Fruit fly (Drosophila melanogaster): ENCODE results near the gene RIOK1.

Gene RIOK1

dm6 chr3L:11627819-11628483 is 20.3 kb downstream of the RIOK1 start, which contains the start of gene Apt1 (continued):
- TF ChIP-seq CG4282 (GFP tag; optimal IDR thresholded peaks at IDR 0.05), result no peak
- no peak for TF ChIP-seq CG6765 (GFP tag; optimal IDR thresholded peaks at IDR 0.05)
- no peak for TF ChIP-seq CG6854 (GFP tag; optimal IDR thresholded peaks at IDR 0.05)
- TF ChIP-seq CG11723 (GFP tag; optimal IDR thresholded peaks at IDR 0.05), result no peak
- no peak for TF ChIP-seq insv (GFP tag; optimal IDR thresholded peaks at IDR 0.05)
- TF ChIP-seq CG8089 (GFP tag; optimal IDR thresholded peaks at IDR 0.05), result no peak
- no peak for TF ChIP-seq CG4707 (GFP tag; optimal IDR thresholded peaks at IDR 0.05)
- no peak for TF ChIP-seq CG17385 (GFP tag; optimal IDR thresholded peaks at IDR 0.05)
- peak; percentile 87; the same call in 2 of the 4 replicates for TF ChIP-seq chinmo (GFP tag; IDR thresholded peaks at IDR 0.05; ENCODE audit: partially characterized antibody)
- no peak for TF ChIP-seq Taf1 (GFP tag; IDR thresholded peaks at IDR 0.05)
- TF ChIP-seq TFAM (GFP tag; optimal IDR thresholded peaks at IDR 0.05), result no peak
- TF ChIP-seq CG2712 (tag; optimal IDR thresholded peaks at IDR 0.05), result peak; percentile 41
- TF ChIP-seq CG15514 (GFP tag; optimal IDR thresholded peaks at IDR 0.05), result peak; percentile 65
- TF ChIP-seq vnd (GFP tag; IDR thresholded peaks at IDR 0.05; ENCODE audit: partially characterized antibody), result peak; percentile 95
- TF ChIP-seq crol (GFP tag; IDR thresholded peaks at IDR 0.05), result no peak
- TF ChIP-seq CG11093 (GFP tag; IDR thresholded peaks at IDR 0.05), result no peak
- TF ChIP-seq CG7357 (GFP tag; IDR thresholded peaks at IDR 0.05), result no peak
- peak; percentile 90 for TF ChIP-seq mld (GFP tag; IDR thresholded peaks at IDR 0.05; ENCODE audit: partially characterized antibody)
- TF ChIP-seq Optix (GFP tag; IDR thresholded peaks at IDR 0.05), result no peak
- TF ChIP-seq CG13287 (GFP tag; IDR thresholded peaks at IDR 0.05; ENCODE audit: partially characterized antibody), result peak; percentile 97
- TF ChIP-seq CG18476 (GFP tag; optimal IDR thresholded peaks at IDR 0.05), result no peak
- peak; percentile 98 for TF ChIP-seq amos (GFP tag; IDR thresholded peaks at IDR 0.05; ENCODE audit: partially characterized antibody)
- no peak for TF ChIP-seq rib (GFP tag; IDR thresholded peaks at IDR 0.05)
- no peak for TF ChIP-seq Side (GFP tag; optimal IDR thresholded peaks at IDR 0.05)
- TF ChIP-seq CG30431 (GFP tag; optimal IDR thresholded peaks at IDR 0.05), result no peak
- TF ChIP-seq CG3995 (GFP tag; optimal IDR thresholded peaks at IDR 0.05), result peak; percentile 4
- TF ChIP-seq lab (GFP tag; optimal IDR thresholded peaks at IDR 0.05), result no peak
- no peak for TF ChIP-seq CG12071 (GFP tag; optimal IDR thresholded peaks at IDR 0.05)
- TF ChIP-seq CG11504 (tag; optimal IDR thresholded peaks at IDR 0.05), result no peak
- peak; percentile 27 for TF ChIP-seq YL-1 (GFP tag; optimal IDR thresholded peaks at IDR 0.05)
- no peak for TF ChIP-seq Max (GFP tag; optimal IDR thresholded peaks at IDR 0.05)
- peak; percentile 60 for TF ChIP-seq row (GFP tag; IDR thresholded peaks at IDR 0.05)
- TF ChIP-seq Dip2 (GFP tag; IDR thresholded peaks at IDR 0.05), result no peak
- TF ChIP-seq sob (GFP tag; IDR thresholded peaks at IDR 0.05), result peak; percentile 52
- no peak for TF ChIP-seq D19A (tag; optimal IDR thresholded peaks at IDR 0.05)
- TF ChIP-seq Gug (GFP tag; IDR thresholded peaks at IDR 0.05), result peak; percentile 35; the same call in 1 of the 4 replicates
- peak; percentile 19 for TF ChIP-seq CG14710 (tag; optimal IDR thresholded peaks at IDR 0.05)
- TF ChIP-seq CG3847 (GFP tag; IDR thresholded peaks at IDR 0.05), result no peak
- no peak for TF ChIP-seq vvl (GFP tag; IDR thresholded peaks at IDR 0.05)
- no peak for TF ChIP-seq CG14667 (GFP tag; IDR thresholded peaks at IDR 0.05)
- no peak for TF ChIP-seq ac (GFP tag; optimal IDR thresholded peaks at IDR 0.05)
- TF ChIP-seq Ptx1 (GFP tag; IDR thresholded peaks at IDR 0.05), result no peak
- TF ChIP-seq bcd (GFP tag; optimal IDR thresholded peaks at IDR 0.05), result no peak
- no peak for TF ChIP-seq nerfin-1 (tag; optimal IDR thresholded peaks at IDR 0.05)
- no peak for TF ChIP-seq ab (GFP tag; optimal IDR thresholded peaks at IDR 0.05)
- TF ChIP-seq CG7963 (GFP tag; IDR thresholded peaks at IDR 0.05; ENCODE audit: partially characterized antibody), result peak; percentile 96
- TF ChIP-seq sug (tag; optimal IDR thresholded peaks at IDR 0.05), result peak; percentile 18
- TF ChIP-seq CG34376 (GFP tag; optimal IDR thresholded peaks at IDR 0.05), result peak; percentile 43
- peak; percentile 94 for TF ChIP-seq sna (GFP tag; IDR thresholded peaks at IDR 0.05; ENCODE audit: partially characterized antibody)
- TF ChIP-seq CG14441 (GFP tag; IDR thresholded peaks at IDR 0.05), result no peak
